Fruit fly (Drosophila melanogaster) whole organism, embryonic: Measurements from ENCODE around the gene CG31021.

Experiments used
- CG10959 ChIP-seq: fragments of 200-800 bp; sonication (Bioruptor generic); IDR thresholded peaks from 2 replicates; pipeline ENCODE4 v1.3.6; 2022; ENCODE audit warnings: missing biosample characterization, missing genetic modification characterization
- CG14441 ChIP-seq: fragments of 200-800 bp; sonication (Bioruptor generic); IDR thresholded peaks from 2 replicates; pipeline ENCODE4 v1.3.6; 2022; ENCODE audit warnings: missing biosample characterization, missing genetic modification characterization
- CG15514 ChIP-seq: fragments of 200-800 bp; sonication (Bioruptor generic); optimal IDR thresholded peaks from 3 replicates; lab custom pipeline; 2017; ENCODE audit warnings: missing biosample characterization, missing genetic modification characterization, mild to moderate bottlenecking, moderate library complexity, missing genetic modification reagents
- CG17328 ChIP-seq: fragments of 200-800 bp; sonication (Bioruptor generic); IDR thresholded peaks from 2 replicates; pipeline ENCODE4 v1.3.6; 2022; ENCODE audit warnings: missing biosample characterization, missing genetic modification characterization
- Chrac-16 ChIP-seq: fragments of 200-800 bp; sonication (Bioruptor generic); optimal IDR thresholded peaks from 3 replicates; lab custom pipeline; 2016; ENCODE audit warnings: missing biosample characterization, missing genetic modification characterization
- HLH54F ChIP-seq: fragments of 200-800 bp; sonication (Bioruptor generic); optimal IDR thresholded peaks from 3 replicates; lab custom pipeline; 2016; ENCODE audit warnings: missing biosample characterization, missing genetic modification characterization
- Lim3 ChIP-seq: fragments of 200-800 bp; sonication (Bioruptor generic); IDR thresholded peaks from 2 replicates; pipeline ENCODE4 v1.3.6; 2022; ENCODE audit warnings: missing biosample characterization, missing genetic modification characterization
- Med ChIP-seq: fragments of 200-800 bp; sonication (Bioruptor generic); peaks from one replicate; lab custom pipeline; 2016; ENCODE audit warnings: missing biosample characterization, missing genetic modification characterization, mild to moderate bottlenecking, inconsistent platforms, moderate library complexity
- Xbp1 ChIP-seq: fragments of 200-800 bp; sonication (Bioruptor generic); optimal IDR thresholded peaks from 3 replicates; lab custom pipeline; 2016; ENCODE audit warnings: missing biosample characterization, mild to moderate bottlenecking, missing genetic modification characterization
- chm ChIP-seq: fragments of 200-800 bp; sonication (Bioruptor generic); IDR thresholded peaks from 2 replicates; pipeline ENCODE4 v1.3.6; 2022; ENCODE audit warnings: missing biosample characterization, missing genetic modification characterization
- crol ChIP-seq: fragments of 200-800 bp; sonication (Bioruptor generic); IDR thresholded peaks from 2 replicates; pipeline ENCODE4 v1.3.6; 2022; ENCODE audit warnings: missing biosample characterization, missing genetic modification characterization
- dati ChIP-seq: fragments of 200-800 bp; sonication (Bioruptor generic); IDR thresholded peaks from 2 replicates; pipeline ENCODE4 v1.3.6; 2022; ENCODE audit warnings: missing biosample characterization, missing genetic modification characterization
- jumu ChIP-seq: fragments of 200-800 bp; sonication (Bioruptor generic); optimal IDR thresholded peaks from 3 replicates; lab custom pipeline; 2016; ENCODE audit warnings: missing biosample characterization, missing genetic modification characterization
- repo ChIP-seq: fragments of 200-800 bp; sonication (Bioruptor generic); optimal IDR thresholded peaks from 2 replicates; lab custom pipeline; 2016; ENCODE audit warnings: missing biosample characterization, missing genetic modification characterization

DNA sequence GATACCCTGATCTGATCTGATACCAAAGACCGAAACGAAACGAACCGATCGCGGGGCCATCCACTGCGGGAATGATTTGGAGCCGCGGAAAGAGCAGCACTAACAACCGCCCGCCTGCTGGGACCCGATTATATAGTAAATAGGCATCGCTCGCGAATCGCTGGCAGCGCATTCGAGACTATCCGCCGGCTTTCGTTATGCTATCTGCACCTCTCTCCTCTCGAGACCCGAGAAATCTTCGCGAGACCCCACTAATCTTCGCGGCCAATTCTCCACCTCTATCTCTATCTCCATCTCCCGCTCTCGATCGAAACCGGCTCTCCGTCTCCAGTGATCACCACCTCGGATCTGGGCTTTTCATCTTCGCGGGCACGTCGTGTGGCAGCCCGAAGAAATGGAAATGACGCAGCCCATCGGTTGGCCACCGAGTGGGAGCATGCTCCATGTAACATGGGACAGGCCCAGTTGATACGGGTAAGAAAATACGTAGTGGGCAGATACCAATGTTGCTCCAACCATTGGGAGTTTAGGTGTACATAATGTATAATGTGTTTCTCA is 14.7 kb upstream of the CG31021 start, which contains the start of gene CG9717:
- TF ChIP-seq CG14441 (GFP tag; lab: Robert Waterston, UW) (no peak), dati (no peak), chm (GFP tag; lab: Robert Waterston, UW) (no peak), Med (GFP tag; lab: Kevin White, UChicago) (peak; percentile 55), jumu (GFP tag; lab: Kevin White, UChicago) (no peak), HLH54F (GFP tag; lab: Kevin White, UChicago) (no peak), Xbp1 (no peak), Lim3 (GFP tag; lab: Robert Waterston, UW) (no peak), CG15514 (no peak), crol (GFP tag; lab: Robert Waterston, UW) (no peak), CG17328 (GFP tag; lab: Robert Waterston, UW) (no peak), Chrac-16 (GFP tag; lab: Kevin White, UChicago) (no peak), repo (GFP tag; lab: Kevin White, UChicago) (no peak), CG10959 (GFP tag; lab: Robert Waterston, UW) (no peak)
